Worm (Caenorhabditis elegans) whole organism, mixed stage, embryonic: Measurements from ENCODE around the gene cubn-1.

Experiments used
- elt-3 ChIP-seq: fragments of 150-350 bp; optimal IDR thresholded peaks from 2 replicates; lab custom pipeline; 2014; ENCODE audit warnings: missing biosample characterization, missing genetic modification characterization
- mep-1 ChIP-seq: fragments of 150-350 bp; optimal IDR thresholded peaks from 2 replicates; lab custom pipeline; 2017; ENCODE audit warnings: missing biosample characterization, missing genetic modification reagents, missing genetic modification characterization, inconsistent platforms
- nhr-12 ChIP-seq: fragments of 150-350 bp; optimal IDR thresholded peaks from 2 replicates; lab custom pipeline; 2014; ENCODE audit warnings: missing biosample characterization, missing genetic modification characterization
- snpc-4 ChIP-seq: fragments of 150-350 bp; optimal IDR thresholded peaks from 2 replicates; lab custom pipeline; 2014; ENCODE audit warnings: missing biosample characterization, missing genetic modification characterization

DNA sequence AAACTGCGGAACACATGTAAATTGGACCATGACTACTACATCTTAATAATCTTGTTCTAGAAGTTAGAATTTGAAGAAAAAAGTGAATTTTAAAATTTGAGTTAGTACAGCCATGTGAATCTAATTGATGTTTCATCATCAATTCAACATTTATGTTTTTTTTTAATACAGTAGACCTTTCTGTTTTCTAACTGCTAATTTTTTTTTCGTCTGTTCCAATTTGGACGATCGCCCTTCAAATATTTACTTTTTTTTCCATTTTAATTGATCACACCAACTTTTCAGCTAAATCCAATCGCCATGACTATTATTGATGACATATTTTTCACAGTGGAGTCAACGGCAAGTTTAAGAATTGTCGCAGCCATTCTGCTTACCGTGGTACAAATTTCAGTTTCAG lies 59.5 kb downstream of the cubn-1 start, which contains the start of gene srx-116:
- no peak for TF ChIP-seq elt-3 (tag; lab: Kevin White, UChicago)
- no peak for TF ChIP-seq nhr-12
- TF ChIP-seq mep-1 (tag; lab: Kevin White, UChicago), result no peak
- TF ChIP-seq snpc-4, result no peak
